Worm (Caenorhabditis elegans): ENCODE data around the gene unc-93.

Gene unc-93

DNA sequence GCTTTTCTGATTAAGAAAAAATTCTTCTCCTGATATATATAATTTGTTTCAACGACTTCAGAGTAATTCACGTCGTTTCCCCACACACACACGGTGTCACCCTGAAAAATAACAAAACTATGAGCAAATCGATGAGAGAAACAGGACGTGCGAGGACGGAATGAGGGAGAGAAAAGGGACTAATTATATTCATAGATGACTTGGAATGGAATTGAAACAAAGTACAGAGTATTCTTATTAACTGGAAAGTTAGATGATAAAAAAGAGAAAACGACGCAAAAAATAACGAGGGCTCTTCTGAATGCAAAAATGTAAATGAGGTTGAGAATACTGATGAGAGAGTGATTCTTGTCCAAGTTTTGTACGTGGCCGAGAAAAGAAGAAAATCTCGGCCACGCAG, 26.2 kb downstream of the unc-93 start, which contains the start of gene C46F11.6:
C46F11.6 (minus strand) TSS at position 101 of the 400 bp plus-strand sequence.
- TF ChIP-seq ztf-3 (GFP tag; optimal IDR thresholded peaks at IDR 0.05) (no peak), rpc-1 (optimal IDR thresholded peaks at IDR 0.05) (no peak), rpc-1 (tag; optimal IDR thresholded peaks at IDR 0.05) (no peak), hsf-1 (GFP tag; IDR thresholded peaks at IDR 0.05) (no peak), rec-8 (tag; optimal IDR thresholded peaks at IDR 0.05) (no peak), F23B12.7 (tag; optimal IDR thresholded peaks at IDR 0.05; ENCODE audit: insufficient read depth) (no peak), F33H1.4 (GFP tag; IDR thresholded peaks at IDR 0.05) (no peak), lin-26 (GFP tag; IDR thresholded peaks at IDR 0.05) (no peak), lin-40 (tag; optimal IDR thresholded peaks at IDR 0.05) (no peak)

DNA sequence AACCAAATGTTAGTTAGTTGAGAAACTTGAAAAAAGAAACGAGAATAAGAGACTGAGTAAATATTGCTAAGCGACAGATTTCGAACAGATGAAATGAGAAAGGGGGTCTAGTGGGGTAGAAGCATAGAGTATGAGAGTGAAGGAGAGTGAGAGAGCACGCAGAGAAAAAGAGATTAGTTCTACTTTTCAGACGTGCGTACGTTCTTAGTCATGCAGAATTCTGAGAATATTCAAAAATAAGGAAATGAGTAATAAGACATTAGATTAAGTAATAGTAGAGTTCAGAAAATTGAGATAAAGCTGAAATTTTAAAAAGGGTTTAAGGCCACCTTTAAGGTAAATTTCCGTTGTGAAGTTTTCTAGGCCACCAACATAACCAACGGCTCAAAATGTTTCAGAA, 26.8 kb downstream of the unc-93 start:
- TF ChIP-seq unc-130 (GFP tag; optimal IDR thresholded peaks at IDR 0.05), result no peak
- TF ChIP-seq F23B12.7 (tag; optimal IDR thresholded peaks at IDR 0.05; ENCODE audit: insufficient read depth), result no peak
- TF ChIP-seq hmg-1.2 (GFP tag; IDR thresholded peaks at IDR 0.05), result 0 out of 2 replicates have a peak, but pooled peaks have one; percentile 5

DNA sequence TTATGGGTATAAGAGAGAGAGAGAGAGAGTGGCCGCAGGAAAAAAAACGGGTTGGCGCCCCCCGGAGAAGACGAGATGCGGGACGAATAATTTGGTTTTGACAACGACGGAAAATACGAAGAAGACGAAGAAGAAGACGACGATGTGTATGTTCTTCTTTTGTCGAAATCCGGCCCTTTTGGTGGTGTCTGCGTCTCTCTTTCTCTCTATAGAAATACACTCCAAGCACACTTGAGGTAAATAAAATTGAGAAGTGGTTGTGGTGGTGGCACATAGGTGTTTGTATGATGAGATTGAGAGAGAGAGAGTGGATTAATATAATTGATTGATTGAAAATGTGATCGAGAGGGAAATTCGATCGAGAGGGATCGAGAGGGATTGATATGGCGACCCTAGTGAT, 28.7 kb downstream of the unc-93 start:
- TF ChIP-seq F23B12.7 (tag; optimal IDR thresholded peaks at IDR 0.05; ENCODE audit: insufficient read depth) (no peak), ceh-40 (GFP tag; IDR thresholded peaks at IDR 0.05) (no peak), ztf-22 (GFP tag; optimal IDR thresholded peaks at IDR 0.05) (no peak), lin-35 (GFP tag; optimal IDR thresholded peaks at IDR 0.05) (peak in 1 of 3 experiments; percentile 2), cebp-1 (GFP tag; IDR thresholded peaks at IDR 0.05) (no peak), cebp-1 (tag; optimal IDR thresholded peaks at IDR 0.05) (peak; percentile 21), lin-40 (tag; optimal IDR thresholded peaks at IDR 0.05) (peak; percentile 11), K12H6.12 (tag; optimal IDR thresholded peaks at IDR 0.05) (peak; percentile 22), ceh-27 (GFP tag; optimal IDR thresholded peaks at IDR 0.05) (peak; percentile 89), snpc-4 (GFP tag; optimal IDR thresholded peaks at IDR 0.05) (no peak), snpc-4 (tag; optimal IDR thresholded peaks at IDR 0.05) (no peak)

DNA sequence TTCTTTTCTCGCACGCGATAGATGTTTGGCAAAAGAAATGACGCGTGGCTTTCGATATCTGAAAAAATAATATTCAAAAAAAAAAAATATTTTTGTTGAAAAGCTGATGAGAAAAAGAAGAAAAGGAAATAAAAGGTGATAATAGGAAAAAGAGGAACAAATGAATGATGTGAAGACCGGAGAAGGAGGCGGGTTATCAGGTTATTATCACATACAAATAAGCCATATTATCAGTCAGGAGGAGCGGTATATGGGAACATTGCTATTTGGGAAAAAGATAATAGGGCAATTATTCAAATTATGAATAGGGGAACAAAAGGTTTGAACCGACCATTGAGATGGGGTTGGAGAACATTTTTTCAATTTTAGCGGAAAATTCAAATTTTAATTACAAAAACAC, 30.0 kb downstream of the unc-93 start:
- TF ChIP-seq B0336.3 (GFP tag; IDR thresholded peaks at IDR 0.05) (no peak), tbp1 (GFP tag; optimal IDR thresholded peaks at IDR 0.05) (no peak), ceh-40 (GFP tag; IDR thresholded peaks at IDR 0.05) (no peak), T26A5.8 (tag; optimal IDR thresholded peaks at IDR 0.05) (no peak), cebp-1 (GFP tag; IDR thresholded peaks at IDR 0.05) (no peak), cebp-1 (tag; optimal IDR thresholded peaks at IDR 0.05) (no peak), ceh-58 (GFP tag; IDR thresholded peaks at IDR 0.05) (no peak), zim-3 (tag; optimal IDR thresholded peaks at IDR 0.05) (no peak), C06A6.2 (GFP tag; conservative IDR thresholded peaks at IDR 0.05) (no peak), sptf-2 (GFP tag; optimal IDR thresholded peaks at IDR 0.05) (no peak), nhr-80 (tag; optimal IDR thresholded peaks at IDR 0.05) (no peak), F57C9.4 (tag; optimal IDR thresholded peaks at IDR 0.05) (no peak), nfya-2 (GFP tag; IDR thresholded peaks at IDR 0.05) (no peak), die-1 (tag; optimal IDR thresholded peaks at IDR 0.05) (no peak), cebp-2 (GFP tag; IDR thresholded peaks at IDR 0.05) (no peak), nhr-179 (tag; optimal IDR thresholded peaks at IDR 0.05) (no peak), tbx-9 (tag; optimal IDR thresholded peaks at IDR 0.05; ENCODE audit: borderline replicate concordance) (no peak), atf-7 (tag; optimal IDR thresholded peaks at IDR 0.05) (no peak), F57A8.1 (GFP tag; optimal IDR thresholded peaks at IDR 0.05) (no peak), ama-1 (optimal IDR thresholded peaks at IDR 0.05) (no peak), ama-1 (GFP tag; optimal IDR thresholded peaks at IDR 0.05) (no peak)
